Worm (Caenorhabditis elegans) whole organism, L4 larva: ENCODE results near the gene Y102A11A.2.

Source experiments
- T20F7.1 ChIP-seq: fragments of 200-800 bp; sonication (Bioruptor generic); optimal IDR thresholded peaks from 2 replicates; lab custom pipeline; 2018; ENCODE audit warnings: mild to moderate bottlenecking, missing genetic modification characterization, missing compliant biosample characterization
- aly-2 ChIP-seq: sonication (generic microtip); optimal IDR thresholded peaks from 2 replicates; lab custom pipeline; 2018; ENCODE audit warnings: missing biosample characterization, missing genetic modification characterization
- dpl-1 ChIP-seq: fragments of 150-350 bp; optimal IDR thresholded peaks from 2 replicates; lab custom pipeline; 2014; ENCODE audit warnings: missing biosample characterization, missing genetic modification reagents, missing genetic modification characterization
- fkh-10 ChIP-seq: fragments of 150-350 bp; optimal IDR thresholded peaks from 2 replicates; lab custom pipeline; 2014; ENCODE audit warnings: missing biosample characterization, missing genetic modification reagents, missing genetic modification characterization
- lsy-2 ChIP-seq, 2 experiments: fragments of 150-350 bp in 1 of 2; sonication (generic microtip) in 1 of 2; optimal IDR thresholded peaks; 2 replicates each; lab custom pipeline; 2014 to 2017; ENCODE audit warnings: missing biosample characterization in 2 of 2, missing genetic modification characterization in 2 of 2
- unc-62 ChIP-seq, 3 experiments: fragments of 150-350 bp in 1 of 3; sonication (generic microtip); optimal IDR thresholded peaks in 2 of 3; peaks in 1 of 3; 1 replicate in 1 of 3; 2 replicates in 2 of 3; lab custom pipeline; 2014 to 2017; ENCODE audit warnings: missing biosample characterization in 3 of 3, missing genetic modification characterization in 3 of 3, missing genetic modification reagents in 3 of 3, missing genotype in 1 of 3

ce11 chrX:2045603-2046002 lies 19.2 kb downstream of the Y102A11A.2 start:
- TF ChIP-seq dpl-1 (GFP tag; lab: Kevin White, UChicago) (no peak), aly-2 (tag; lab: Kevin White, UChicago) (no peak), unc-62 (GFP tag; optimal IDR thresholded peaks at IDR 0.05 in 1 of 2; lab: Kevin White, UChicago) (peak in 1 of 2 experiments; percentile 8), unc-62 (tag; optimal IDR thresholded peaks at IDR 0.05; lab: Kevin White, UChicago) (no peak), fkh-10 (no peak), T20F7.1 (GFP tag; lab: Kevin White, UChicago) (no peak), lsy-2 (tag; optimal IDR thresholded peaks at IDR 0.05; lab: Kevin White, UChicago) (no peak)
